Fruit fly (Drosophila melanogaster): ENCODE data around the gene Sec5.
A peak's percentile ranks its signal among the peaks of the same experiment; 100 is the strongest.

Sec5 gene

DNA sequence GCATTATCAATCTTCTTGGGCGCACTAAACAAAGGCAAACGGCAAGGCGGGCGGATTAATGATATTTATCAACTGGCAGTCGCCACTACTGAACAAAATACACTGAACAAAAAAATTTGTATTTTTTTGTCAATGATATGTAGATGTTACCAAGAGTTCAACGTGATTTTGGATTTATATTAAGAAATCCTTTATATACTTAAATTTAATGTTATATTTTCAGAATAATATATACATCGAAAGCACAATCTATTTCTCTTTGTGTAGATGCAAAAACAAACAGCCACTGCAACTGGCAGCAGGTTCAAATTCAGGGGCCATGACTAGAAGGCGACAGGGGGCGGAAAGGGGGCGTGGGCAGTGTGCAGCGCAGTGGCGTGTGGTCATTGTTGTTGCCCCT is 25.6 kb downstream of the Sec5 start (continued):
- TF ChIP-seq pdm3 (GFP tag; optimal IDR thresholded peaks at IDR 0.05), result peak; percentile 36
- no peak for TF ChIP-seq Met (GFP tag; optimal IDR thresholded peaks at IDR 0.05)
- peak; percentile 45 for TF ChIP-seq Lpt (GFP tag; optimal IDR thresholded peaks at IDR 0.05)
- TF ChIP-seq CG6276 (GFP tag; optimal IDR thresholded peaks at IDR 0.05), result peak; percentile 72
- peak; percentile 93 for TF ChIP-seq CG15336 (GFP tag; IDR thresholded peaks at IDR 0.05)
- TF ChIP-seq CG8319 (GFP tag; optimal IDR thresholded peaks at IDR 0.05), result peak; percentile 2
- TF ChIP-seq Eip78C (GFP tag), result peak; percentile 84
- TF ChIP-seq CG10631 (GFP tag; optimal IDR thresholded peaks at IDR 0.05), result peak; percentile 50
- no peak for TF ChIP-seq Ets21C (GFP tag; optimal IDR thresholded peaks at IDR 0.05)
- TF ChIP-seq spab (GFP tag; optimal IDR thresholded peaks at IDR 0.05), result peak; percentile 34
- peak; percentile 63 for TF ChIP-seq CG6808 (GFP tag; optimal IDR thresholded peaks at IDR 0.05)
- no peak for TF ChIP-seq Blimp-1 (GFP tag; optimal IDR thresholded peaks at IDR 0.05)
- TF ChIP-seq vri (GFP tag; optimal IDR thresholded peaks at IDR 0.05), result no peak
- no peak for TF ChIP-seq Sox15 (GFP tag; optimal IDR thresholded peaks at IDR 0.05)
- TF ChIP-seq CG10669 (GFP tag; optimal IDR thresholded peaks at IDR 0.05), result peak; percentile 54
- no peak for TF ChIP-seq topi (GFP tag; optimal IDR thresholded peaks at IDR 0.05)
- no peak for TF ChIP-seq Ets96B (tag; optimal IDR thresholded peaks at IDR 0.05)
- TF ChIP-seq CG11902 (GFP tag; optimal IDR thresholded peaks at IDR 0.05), result no peak
- peak; percentile 64 for TF ChIP-seq CG4318 (GFP tag; optimal IDR thresholded peaks at IDR 0.05)
- no peak for TF ChIP-seq CG6854 (GFP tag; optimal IDR thresholded peaks at IDR 0.05)
- TF ChIP-seq acj6 (GFP tag; optimal IDR thresholded peaks at IDR 0.05), result peak; percentile 21
- no peak for TF ChIP-seq CG3032 (tag; optimal IDR thresholded peaks at IDR 0.05)
- TF ChIP-seq CG6163 (GFP tag; IDR thresholded peaks at IDR 0.05), result peak; percentile 74
- TF ChIP-seq Sox102F (GFP tag; optimal IDR thresholded peaks at IDR 0.05), result no peak
- TF ChIP-seq CG11762 (GFP tag; optimal IDR thresholded peaks at IDR 0.05; ENCODE audit: insufficient read depth), result peak; percentile 15
- TF ChIP-seq Smox (GFP tag; optimal IDR thresholded peaks at IDR 0.05), result no peak
- TF ChIP-seq Hr4 (GFP tag; optimal IDR thresholded peaks at IDR 0.05), result peak; percentile 76
- TF ChIP-seq svp (GFP tag), result peak; percentile 43
- no peak for TF ChIP-seq Hr38 (GFP tag; optimal IDR thresholded peaks at IDR 0.05)
- TF ChIP-seq lz (GFP tag; optimal IDR thresholded peaks at IDR 0.05), result no peak
- TF ChIP-seq eg (GFP tag; IDR thresholded peaks at IDR 0.05), result peak; percentile 90
- peak; percentile 46 for TF ChIP-seq dac (GFP tag; optimal IDR thresholded peaks at IDR 0.05)
- TF ChIP-seq esn (GFP tag; optimal IDR thresholded peaks at IDR 0.05), result no peak

DNA sequence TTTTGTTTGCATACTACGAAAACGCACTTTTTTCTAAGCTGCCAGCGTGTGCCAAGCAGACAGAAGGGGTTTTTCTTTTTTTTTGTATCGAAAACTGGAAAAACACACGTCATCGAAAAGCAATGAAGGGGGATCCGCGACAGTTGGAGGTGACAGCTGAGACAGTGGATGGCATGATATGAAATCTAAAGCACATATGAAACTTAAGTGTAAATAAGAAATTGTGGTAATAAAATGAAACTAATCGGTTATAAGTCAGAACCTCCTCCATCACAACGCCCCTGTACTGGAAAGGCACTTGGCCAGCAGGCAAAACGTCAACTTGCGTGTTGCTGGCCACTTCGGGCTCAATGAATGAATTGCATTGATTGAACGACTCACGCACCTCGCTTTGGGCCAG is 26.6 kb downstream of the Sec5 start:
- TF ChIP-seq eg (GFP tag; IDR thresholded peaks at IDR 0.05) (peak; percentile 57; the same call in 1 of the 3 replicates), cyc (GFP tag; optimal IDR thresholded peaks at IDR 0.05) (no peak), CG6276 (GFP tag; optimal IDR thresholded peaks at IDR 0.05) (peak; percentile 3), CG32006 (GFP tag; optimal IDR thresholded peaks at IDR 0.05) (peak; percentile 28), Smox (GFP tag; optimal IDR thresholded peaks at IDR 0.05) (no peak), CG8119 (GFP tag; IDR thresholded peaks at IDR 0.05) (0 out of 3 replicates have a peak, but pooled peaks have one; percentile 30), CG15336 (GFP tag; IDR thresholded peaks at IDR 0.05) (peak; percentile 57; the same call in 1 of the 2 replicates), pdm3 (GFP tag; optimal IDR thresholded peaks at IDR 0.05) (no peak)

DNA sequence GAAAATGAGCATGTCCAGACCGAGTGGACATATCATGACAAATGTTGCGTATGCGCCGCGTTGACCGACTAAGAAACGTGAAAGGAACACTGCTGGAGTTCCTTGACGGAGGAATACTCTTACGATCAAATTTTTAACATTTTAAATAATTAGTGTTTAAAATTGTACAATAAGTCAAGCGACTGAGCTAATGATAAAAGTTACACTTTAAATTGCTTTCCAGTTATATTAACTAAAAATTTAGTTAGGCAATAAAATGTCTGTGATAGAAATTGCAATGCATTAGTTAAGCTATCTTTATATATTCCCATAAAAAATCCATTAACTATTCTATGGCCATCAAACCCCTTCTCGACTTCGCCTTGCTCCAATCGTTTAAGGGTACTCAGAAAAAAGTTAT is 27.7 kb downstream of the Sec5 start:
- TF ChIP-seq fkh (GFP tag; optimal IDR thresholded peaks at IDR 0.05) (no peak), Hr4 (GFP tag; optimal IDR thresholded peaks at IDR 0.05) (peak; percentile 26), achi (GFP tag; optimal IDR thresholded peaks at IDR 0.05) (no peak), fd59A (GFP tag; optimal IDR thresholded peaks at IDR 0.05) (no peak), Hr39 (GFP tag; optimal IDR thresholded peaks at IDR 0.05) (no peak), Ets21C (GFP tag; optimal IDR thresholded peaks at IDR 0.05) (no peak), CG11902 (GFP tag; optimal IDR thresholded peaks at IDR 0.05) (no peak), Lpt (GFP tag; optimal IDR thresholded peaks at IDR 0.05) (no peak), Eip78C (GFP tag) (peak; percentile 52), CG6854 (GFP tag; optimal IDR thresholded peaks at IDR 0.05) (no peak), CG11762 (GFP tag; optimal IDR thresholded peaks at IDR 0.05; ENCODE audit: insufficient read depth) (no peak), salr (GFP tag; optimal IDR thresholded peaks at IDR 0.05) (no peak), pdm3 (GFP tag; optimal IDR thresholded peaks at IDR 0.05) (no peak), svp (GFP tag) (peak; percentile 19), Sox102F (GFP tag; optimal IDR thresholded peaks at IDR 0.05) (no peak), Ets96B (tag; optimal IDR thresholded peaks at IDR 0.05) (no peak), dac (GFP tag; optimal IDR thresholded peaks at IDR 0.05) (no peak), vri (GFP tag; optimal IDR thresholded peaks at IDR 0.05) (no peak), CG32006 (GFP tag; optimal IDR thresholded peaks at IDR 0.05) (peak; percentile 54), eg (GFP tag; IDR thresholded peaks at IDR 0.05) (no peak), Eip93F (GFP tag; optimal IDR thresholded peaks at IDR 0.05) (no peak), dsx (GFP tag; optimal IDR thresholded peaks at IDR 0.05; ENCODE audit: poor library complexity, severe bottlenecking) (no peak), Sox14 (GFP tag; optimal IDR thresholded peaks at IDR 0.05) (no peak), Sox15 (GFP tag; optimal IDR thresholded peaks at IDR 0.05) (no peak), net (GFP tag; optimal IDR thresholded peaks at IDR 0.05) (no peak), CG8119 (GFP tag; IDR thresholded peaks at IDR 0.05) (peak; percentile 21; the same call in 1 of the 3 replicates), lz (GFP tag; optimal IDR thresholded peaks at IDR 0.05) (no peak), CG7368 (GFP tag; optimal IDR thresholded peaks at IDR 0.05) (no peak), CG15336 (GFP tag; IDR thresholded peaks at IDR 0.05) (peak; percentile 28; the same call in 1 of the 2 replicates)
